Fruit fly (Drosophila melanogaster): ENCODE results near the gene hyx.

- TF ChIP-seq Sin3A (optimal IDR thresholded peaks at IDR 0.05) (no peak), h (optimal IDR thresholded peaks at IDR 0.05) (no peak), Myc (optimal IDR thresholded peaks at IDR 0.05) (no peak), insv (optimal IDR thresholded peaks at IDR 0.05) (no peak)
Observed at dm6 chr3R:9006129-9006528, 32.4 kb upstream of the hyx start, which contains the start of the genes Prosbeta3 and Iru.
